Fruit fly (Drosophila melanogaster) whole organism, prepupa: ENCODE data around the gene CG17134.

ENCODE experiments used
- Blimp-1 ChIP-seq: fragments of 200-800 bp; sonication (Bioruptor generic); optimal IDR thresholded peaks from 3 replicates; lab custom pipeline; 2017; ENCODE audit warnings: missing biosample characterization, missing genetic modification characterization, mild to moderate bottlenecking, moderate library complexity, missing genetic modification reagents
- CG15336 ChIP-seq: fragments of 200-800 bp; sonication (Bioruptor generic); IDR thresholded peaks from 2 replicates; pipeline ENCODE4 v1.3.6; 2022; ENCODE audit warnings: missing biosample characterization, missing genetic modification characterization
- CG1621 ChIP-seq: fragments of 200-800 bp; sonication (Bioruptor generic); optimal IDR thresholded peaks from 3 replicates; lab custom pipeline; 2018; ENCODE audit warnings: missing biosample characterization, mild to moderate bottlenecking, missing genetic modification characterization
- CG16779 ChIP-seq: fragments of 200-800 bp; sonication (Bioruptor generic); optimal IDR thresholded peaks from 3 replicates; lab custom pipeline; 2017; ENCODE audit warnings: missing biosample characterization, mild to moderate bottlenecking, missing genetic modification characterization
- CG3032 ChIP-seq: fragments of 200-800 bp; optimal IDR thresholded peaks from 2 replicates; lab custom pipeline; 2019; ENCODE audit warnings: missing biosample characterization, mild to moderate bottlenecking, missing genetic modification characterization, moderate library complexity
- CG31627 ChIP-seq: fragments of 200-800 bp; sonication (Bioruptor generic); optimal IDR thresholded peaks from 3 replicates; lab custom pipeline; 2016; ENCODE audit warnings: missing biosample characterization, missing genetic modification characterization
- CG32006 ChIP-seq: fragments of 200-800 bp; sonication (Bioruptor generic); optimal IDR thresholded peaks from 3 replicates; lab custom pipeline; 2017; ENCODE audit warnings: missing biosample characterization, mild to moderate bottlenecking, missing genetic modification characterization
- CG34406 ChIP-seq: fragments of 200-800 bp; sonication (Bioruptor generic); optimal IDR thresholded peaks from 3 replicates; lab custom pipeline; 2016; ENCODE audit warnings: missing biosample characterization, missing genetic modification characterization
- CG3919 ChIP-seq: fragments of 200-800 bp; sonication (Bioruptor generic); optimal IDR thresholded peaks from 3 replicates; lab custom pipeline; 2016; ENCODE audit warnings: missing biosample characterization, missing genetic modification characterization
- CG4318 ChIP-seq: fragments of 200-800 bp; sonication (Bioruptor generic); optimal IDR thresholded peaks from 3 replicates; lab custom pipeline; 2017; ENCODE audit warnings: missing biosample characterization, mild to moderate bottlenecking, missing genetic modification characterization
- CG6276 ChIP-seq: fragments of 200-800 bp; sonication (Bioruptor generic); optimal IDR thresholded peaks from 2 replicates; lab custom pipeline; 2017; ENCODE audit warnings: missing biosample characterization, mild to moderate bottlenecking, missing genetic modification characterization
- CG6792 ChIP-seq: fragments of 200-800 bp; sonication (Bioruptor generic); optimal IDR thresholded peaks from 3 replicates; lab custom pipeline; 2016; ENCODE audit warnings: missing biosample characterization, missing genetic modification characterization
- CG6854 ChIP-seq: fragments of 200-800 bp; sonication (Bioruptor generic); optimal IDR thresholded peaks from 2 replicates; lab custom pipeline; 2017; ENCODE audit warnings: missing biosample characterization, mild to moderate bottlenecking, missing genetic modification characterization
- CG7368 ChIP-seq: fragments of 200-800 bp; sonication (Bioruptor generic); optimal IDR thresholded peaks from 3 replicates; lab custom pipeline; 2016; ENCODE audit warnings: missing biosample characterization, missing genetic modification characterization
- CG8119 ChIP-seq: fragments of 200-800 bp; sonication (Bioruptor generic); IDR thresholded peaks from 3 replicates; pipeline ENCODE4 v1.3.6; 2022; ENCODE audit warnings: missing biosample characterization, missing genetic modification characterization
- Eip75B ChIP-seq: fragments of 200-800 bp; sonication (Bioruptor generic); optimal IDR thresholded peaks from 3 replicates; lab custom pipeline; 2016; ENCODE audit warnings: missing biosample characterization, missing genetic modification characterization
- Eip78C ChIP-seq: fragments of 200-800 bp; sonication (Bioruptor generic); peaks from one replicate; lab custom pipeline; 2016; ENCODE audit warnings: missing biosample characterization, missing genetic modification characterization
- Eip93F ChIP-seq: fragments of 200-800 bp; sonication (Bioruptor generic); optimal IDR thresholded peaks from 2 replicates; lab custom pipeline; 2016; ENCODE audit warnings: missing biosample characterization, mild to moderate bottlenecking, missing genetic modification characterization
- Ets21C ChIP-seq: fragments of 200-800 bp; sonication (Bioruptor generic); optimal IDR thresholded peaks from 3 replicates; lab custom pipeline; 2016; ENCODE audit warnings: missing biosample characterization, missing genetic modification characterization
- Gug ChIP-seq: fragments of 200-800 bp; sonication (Bioruptor generic); IDR thresholded peaks from 2 replicates; pipeline ENCODE4 v1.3.6; 2022; ENCODE audit warnings: missing biosample characterization, missing genetic modification characterization
- Hr38 ChIP-seq: sonication (Bioruptor generic); optimal IDR thresholded peaks from 2 replicates; lab custom pipeline; 2016; ENCODE audit warnings: missing biosample characterization, missing genetic modification characterization
- Hr39 ChIP-seq: fragments of 200-800 bp; sonication (Bioruptor generic); optimal IDR thresholded peaks from 2 replicates; lab custom pipeline; 2016; ENCODE audit warnings: missing biosample characterization, missing genetic modification characterization
- Lpt ChIP-seq: fragments of 200-800 bp; sonication (Bioruptor generic); optimal IDR thresholded peaks from 3 replicates; lab custom pipeline; 2016; ENCODE audit warnings: missing biosample characterization, missing genetic modification characterization
- Met ChIP-seq: fragments of 200-800 bp; sonication (Bioruptor generic); optimal IDR thresholded peaks from 3 replicates; lab custom pipeline; 2016; ENCODE audit warnings: missing biosample characterization, missing genetic modification characterization
- OdsH ChIP-seq: fragments of 200-800 bp; sonication (Bioruptor generic); optimal IDR thresholded peaks from 3 replicates; lab custom pipeline; 2016; ENCODE audit warnings: missing biosample characterization, missing genetic modification characterization
- Sox14 ChIP-seq: fragments of 200-800 bp; sonication (Bioruptor generic); optimal IDR thresholded peaks from 3 replicates; lab custom pipeline; 2016; ENCODE audit warnings: missing biosample characterization, missing genetic modification characterization
- Sox15 ChIP-seq: fragments of 200-800 bp; sonication (Bioruptor generic); optimal IDR thresholded peaks from 3 replicates; lab custom pipeline; 2016; ENCODE audit warnings: missing biosample characterization, missing genetic modification characterization
- achi ChIP-seq: fragments of 200-800 bp; sonication (Bioruptor generic); optimal IDR thresholded peaks from 3 replicates; lab custom pipeline; 2016; ENCODE audit warnings: missing biosample characterization, missing genetic modification characterization
- eg ChIP-seq: fragments of 200-800 bp; sonication (Bioruptor generic); IDR thresholded peaks from 3 replicates; pipeline ENCODE4 v1.3.6; 2022; ENCODE audit warnings: missing biosample characterization, missing genetic modification characterization
- esn ChIP-seq: fragments of 200-800 bp; sonication (Bioruptor generic); optimal IDR thresholded peaks from 2 replicates; lab custom pipeline; 2016; ENCODE audit warnings: missing biosample characterization, mild to moderate bottlenecking, missing genetic modification characterization, moderate library complexity
- fd59A ChIP-seq: fragments of 200-800 bp; sonication (Bioruptor generic); optimal IDR thresholded peaks from 2 replicates; lab custom pipeline; 2017; ENCODE audit warnings: missing biosample characterization, mild to moderate bottlenecking, missing genetic modification characterization, missing genetic modification reagents
- fd85E ChIP-seq: fragments of 200-800 bp; sonication (Bioruptor generic); optimal IDR thresholded peaks from 3 replicates; lab custom pipeline; 2016; ENCODE audit warnings: missing biosample characterization, missing genetic modification characterization
- fkh ChIP-seq: fragments of 200-800 bp; sonication (Bioruptor generic); optimal IDR thresholded peaks from 3 replicates; lab custom pipeline; 2017; ENCODE audit warnings: missing biosample characterization, mild to moderate bottlenecking, missing genetic modification characterization, moderate library complexity
- lz ChIP-seq: fragments of 200-800 bp; sonication (Bioruptor generic); optimal IDR thresholded peaks from 3 replicates; lab custom pipeline; 2016; ENCODE audit warnings: missing biosample characterization, missing genetic modification characterization
- salr ChIP-seq, 2 experiments: fragments of 200-800 bp; sonication (Bioruptor generic); optimal IDR thresholded peaks; 3 replicates each; lab custom pipeline; 2016 to 2018; ENCODE audit warnings: missing biosample characterization in 2 of 2, missing genetic modification characterization in 2 of 2, mild to moderate bottlenecking in 1 of 2
- spab ChIP-seq: fragments of 200-800 bp; sonication (Bioruptor generic); optimal IDR thresholded peaks from 2 replicates; lab custom pipeline; 2017; ENCODE audit warnings: missing biosample characterization, mild to moderate bottlenecking, missing genetic modification characterization, missing genetic modification reagents
- ss ChIP-seq, 2 experiments: fragments of 200-800 bp; sonication (Bioruptor generic); optimal IDR thresholded peaks; 2 replicates in 1 of 2; 3 replicates in 1 of 2; lab custom pipeline; 2017 to 2018; ENCODE audit warnings: mild to moderate bottlenecking in 2 of 2, missing biosample characterization in 2 of 2, missing genetic modification characterization in 2 of 2, moderate library complexity in 1 of 2
- svp ChIP-seq: fragments of 200-800 bp; sonication (Bioruptor generic); peaks from one replicate; lab custom pipeline; 2016; ENCODE audit warnings: missing biosample characterization, missing genetic modification characterization
- topi ChIP-seq: fragments of 200-800 bp; sonication (Bioruptor generic); optimal IDR thresholded peaks from 3 replicates; lab custom pipeline; 2016; ENCODE audit warnings: missing biosample characterization, missing genetic modification characterization

CG17134 gene

DNA sequence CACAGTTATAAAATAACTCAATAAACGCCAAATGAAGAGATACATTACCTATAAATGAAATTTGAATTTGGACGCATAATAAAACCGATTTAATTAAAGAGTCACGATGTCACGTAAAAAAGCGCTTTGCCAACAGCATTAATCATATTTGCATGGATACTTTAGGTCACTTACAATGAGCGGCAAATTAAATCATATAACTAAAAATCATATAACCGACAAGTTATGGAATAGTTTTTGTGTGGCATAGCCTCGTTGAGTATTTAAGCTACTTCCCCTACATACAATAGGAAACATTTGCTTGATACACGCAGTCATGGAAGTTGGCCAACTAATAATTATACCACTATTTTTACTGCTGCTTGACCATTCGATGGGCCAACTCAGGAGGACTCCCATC lies 1.7 kb upstream of the CG17134 start, which contains the start of gene CG6508:
CG6508 (plus strand) TSS at position 301 of the 400 bp plus-strand sequence.
- TF ChIP-seq svp (GFP tag; lab: Kevin White, UChicago): no peak
- TF ChIP-seq CG3032: no peak
- TF ChIP-seq eg (GFP tag; lab: Robert Waterston, UW): no peak
- TF ChIP-seq CG8119 (GFP tag; lab: Robert Waterston, UW): no peak
- TF ChIP-seq Eip93F: no peak
- no peak for TF ChIP-seq fd85E
- no peak for TF ChIP-seq Blimp-1 (GFP tag; lab: Kevin White, UChicago)
- no peak for TF ChIP-seq CG32006 (GFP tag; lab: Kevin White, UChicago)
- TF ChIP-seq spab (GFP tag; lab: Kevin White, UChicago): no peak
- no peak for TF ChIP-seq Gug (GFP tag; lab: Robert Waterston, UW)

DNA sequence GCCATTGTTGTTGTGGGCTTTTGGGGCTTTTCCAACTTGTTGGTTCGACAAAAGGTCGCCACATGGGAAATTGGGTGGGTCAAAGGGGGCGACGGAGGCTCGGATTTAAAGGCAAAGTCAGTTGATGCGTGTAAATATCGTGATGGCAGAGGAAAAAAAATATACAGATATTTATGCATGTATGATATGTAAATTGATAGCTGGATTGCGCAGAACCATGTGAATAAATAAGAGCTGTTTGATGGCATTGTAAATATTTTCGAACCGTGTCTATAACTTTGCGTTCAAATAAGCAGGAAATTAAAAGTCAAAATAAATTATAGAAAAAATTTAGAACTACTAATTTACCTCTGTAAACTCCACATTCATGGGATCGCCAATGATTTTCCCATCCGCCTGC lies 2.1 kb downstream of the CG17134 start:
- TF ChIP-seq Sox15 (GFP tag; lab: Kevin White, UChicago) (no peak), fkh (GFP tag; lab: Kevin White, UChicago) (peak; percentile 61)

DNA sequence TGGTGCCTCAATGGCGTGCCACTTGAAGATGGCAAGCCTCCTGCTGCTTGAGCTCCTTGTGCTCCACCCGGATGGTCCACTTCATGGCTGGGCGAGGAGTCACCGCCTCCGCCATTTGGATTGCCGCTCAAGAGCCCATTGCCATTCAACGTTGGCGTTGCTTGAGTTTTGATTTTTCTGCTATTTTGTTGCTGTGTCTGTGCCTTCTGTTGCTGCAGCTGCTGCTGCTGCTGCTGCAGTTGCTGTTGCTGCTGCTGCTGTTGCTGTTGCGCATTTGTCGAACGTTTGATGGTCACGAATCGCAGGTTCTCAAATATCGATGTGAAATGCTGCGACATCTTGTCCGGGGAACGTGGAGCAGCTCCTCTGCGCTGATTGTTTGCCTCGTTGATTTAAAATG lies 11.1 kb downstream of the CG17134 start:
- TF ChIP-seq Ets21C (GFP tag; lab: Kevin White, UChicago) (no peak), CG8119 (GFP tag; lab: Robert Waterston, UW) (no peak), CG34406 (no peak), esn (GFP tag; lab: Kevin White, UChicago) (no peak), fkh (GFP tag; lab: Kevin White, UChicago) (no peak), CG32006 (GFP tag; lab: Kevin White, UChicago) (no peak), Hr38 (GFP tag; lab: Kevin White, UChicago) (no peak), CG3919 (GFP tag; lab: Kevin White, UChicago) (no peak), Eip75B (GFP tag; lab: Kevin White, UChicago) (no peak), salr (GFP tag; optimal IDR thresholded peaks at IDR 0.05; lab: Kevin White, UChicago) (no peak), CG4318 (GFP tag; lab: Kevin White, UChicago) (no peak), achi (GFP tag; lab: Kevin White, UChicago) (no peak), Lpt (no peak), spab (GFP tag; lab: Kevin White, UChicago) (no peak), Sox15 (GFP tag; lab: Kevin White, UChicago) (no peak), fd59A (GFP tag; lab: Kevin White, UChicago) (no peak), eg (GFP tag; lab: Robert Waterston, UW) (no peak), CG31627 (GFP tag; lab: Kevin White, UChicago) (no peak), Hr39 (GFP tag; lab: Kevin White, UChicago) (no peak)

DNA sequence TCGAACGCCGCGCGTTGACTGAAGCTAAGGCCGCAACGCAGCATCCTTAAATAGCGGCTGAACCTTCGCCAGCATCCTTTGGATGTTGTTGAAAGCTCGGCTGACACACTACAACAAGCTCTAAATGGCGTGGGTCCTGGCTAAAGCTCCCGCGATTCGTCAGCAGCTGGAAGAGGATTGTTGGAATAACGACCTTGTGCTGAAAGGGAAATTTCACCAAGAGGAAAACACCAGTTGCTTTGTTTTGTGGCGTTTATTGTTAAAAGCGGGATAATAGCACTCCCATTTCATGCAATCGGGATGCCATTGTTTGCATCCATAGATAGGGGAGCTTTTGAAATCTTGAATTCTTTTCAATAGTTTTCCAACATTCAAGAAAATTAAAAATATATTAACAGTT lies 17.0 kb downstream of the CG17134 start, which contains the start of gene Nos:
Nos (minus strand) TSS at position 21 of the 400 bp plus-strand sequence.
- TF ChIP-seq Met (GFP tag; lab: Kevin White, UChicago): no peak
- no peak for TF ChIP-seq CG1621
- no peak for TF ChIP-seq esn (GFP tag; lab: Kevin White, UChicago)
- TF ChIP-seq CG16779 (tag; lab: Kevin White, UChicago): no peak
- no peak for TF ChIP-seq CG6792 (GFP tag; lab: Kevin White, UChicago)
- TF ChIP-seq Sox14 (GFP tag; lab: Kevin White, UChicago): no peak
- no peak for TF ChIP-seq Eip78C (GFP tag; lab: Kevin White, UChicago)
- TF ChIP-seq OdsH (GFP tag; lab: Kevin White, UChicago): no peak
- TF ChIP-seq topi (GFP tag; lab: Kevin White, UChicago): no peak
- TF ChIP-seq lz: no peak
- no peak for TF ChIP-seq CG7368
- no peak for TF ChIP-seq CG6276 (GFP tag; lab: Kevin White, UChicago)
- no peak for TF ChIP-seq CG31627 (GFP tag; lab: Kevin White, UChicago)
- no peak for TF ChIP-seq CG15336 (GFP tag; lab: Robert Waterston, UW)
- TF ChIP-seq svp (GFP tag; lab: Kevin White, UChicago): no peak
- TF ChIP-seq Eip75B (GFP tag; lab: Kevin White, UChicago): no peak
- no peak for TF ChIP-seq ss (GFP tag; optimal IDR thresholded peaks at IDR 0.05; lab: Kevin White, UChicago)
- no peak for TF ChIP-seq CG6854 (GFP tag; lab: Kevin White, UChicago)
